Fruit fly (Drosophila melanogaster) whole organism, adult: Measurements from ENCODE around the gene Ube3a.
A peak's percentile ranks its signal among the peaks of the same experiment; 100 is the strongest.

ENCODE experiments used
- CG11617 ChIP-seq: fragments of 200-800 bp; sonication (Bioruptor generic); optimal IDR thresholded peaks from 2 replicates; lab custom pipeline; 2017; ENCODE audit warnings: mild to moderate bottlenecking, missing biosample characterization, missing genetic modification reagents, missing genetic modification characterization
- CG12768 ChIP-seq: fragments of 200-800 bp; sonication (Bioruptor generic); optimal IDR thresholded peaks from 2 replicates; lab custom pipeline; 2017; ENCODE audit warnings: missing biosample characterization, missing genetic modification characterization, mild to moderate bottlenecking, moderate library complexity, missing genetic modification reagents
- CG14711 ChIP-seq: fragments of 200-800 bp; sonication (Bioruptor generic); optimal IDR thresholded peaks from 2 replicates; lab custom pipeline; 2018; ENCODE audit warnings: missing biosample characterization, mild to moderate bottlenecking, missing genetic modification characterization, moderate library complexity
- CG1620 ChIP-seq: fragments of 200-800 bp; sonication (Bioruptor generic); optimal IDR thresholded peaks from 2 replicates; lab custom pipeline; 2016; ENCODE audit warnings: missing biosample characterization, missing genetic modification characterization
- CG33017 ChIP-seq: fragments of 200-800 bp; sonication (Bioruptor generic); optimal IDR thresholded peaks from 2 replicates; lab custom pipeline; 2018; ENCODE audit warnings: missing biosample characterization, mild to moderate bottlenecking, missing genetic modification characterization, moderate library complexity
- CG5204 ChIP-seq: fragments of 200-800 bp; sonication (Bioruptor generic); optimal IDR thresholded peaks from 2 replicates; lab custom pipeline; 2016; ENCODE audit warnings: missing biosample characterization, missing genetic modification characterization
- CG7045 ChIP-seq: fragments of 200-800 bp; sonication (Bioruptor generic); optimal IDR thresholded peaks from 2 replicates; lab custom pipeline; 2017; ENCODE audit warnings: missing biosample characterization, mild to moderate bottlenecking, missing genetic modification characterization
- CG7101 ChIP-seq: fragments of 200-800 bp; sonication (Bioruptor generic); optimal IDR thresholded peaks from 2 replicates; lab custom pipeline; 2018; ENCODE audit warnings: missing biosample characterization, mild to moderate bottlenecking, missing genetic modification characterization, moderate library complexity
- Clk ChIP-seq: fragments of 200-800 bp; sonication (Bioruptor generic); optimal IDR thresholded peaks from 2 replicates; lab custom pipeline; 2017; ENCODE audit warnings: missing biosample characterization, missing genetic modification characterization
- Crg-1 ChIP-seq: fragments of 200-800 bp; sonication (Bioruptor generic); optimal IDR thresholded peaks from 2 replicates; lab custom pipeline; 2016; ENCODE audit warnings: missing biosample characterization, missing genetic modification characterization
- Hr96 ChIP-seq: fragments of 200-800 bp; sonication (Bioruptor generic); optimal IDR thresholded peaks from 2 replicates; lab custom pipeline; 2016; ENCODE audit warnings: missing biosample characterization, missing genetic modification characterization
- Mnt ChIP-seq: fragments of 200-800 bp; sonication (Bioruptor generic); optimal IDR thresholded peaks from 2 replicates; lab custom pipeline; 2016; ENCODE audit warnings: missing biosample characterization, mild to moderate bottlenecking, missing genetic modification characterization
- bab1 ChIP-seq: fragments of 200-800 bp; sonication (Bioruptor generic); optimal IDR thresholded peaks from 3 replicates; lab custom pipeline; 2019; ENCODE audit warnings: missing biosample characterization, mild to moderate bottlenecking, missing genetic modification characterization, moderate library complexity
- cic ChIP-seq: fragments of 200-800 bp; sonication (Bioruptor generic); optimal IDR thresholded peaks from 2 replicates; lab custom pipeline; 2017; ENCODE audit warnings: missing biosample characterization, mild to moderate bottlenecking, missing genetic modification characterization, moderate library complexity
- cnc ChIP-seq, 2 experiments: fragments of >200 bp; optimal IDR thresholded peaks; 2 replicates each; lab custom pipeline; 2017
- kay ChIP-seq: fragments of 200-800 bp; sonication (Bioruptor generic); peaks from one replicate; lab custom pipeline; 2016; ENCODE audit warnings: missing biosample characterization, missing genetic modification characterization, borderline replicate concordance
- ovo ChIP-seq: fragments of 200-800 bp; sonication (Bioruptor generic); optimal IDR thresholded peaks from 2 replicates; lab custom pipeline; 2016; ENCODE audit warnings: missing biosample characterization, missing genetic modification characterization
- pad ChIP-seq: fragments of 200-800 bp; sonication (Bioruptor generic); optimal IDR thresholded peaks from 3 replicates; lab custom pipeline; 2017; ENCODE audit warnings: missing biosample characterization, missing genetic modification characterization, mild to moderate bottlenecking, moderate library complexity, missing genetic modification reagents
- tj ChIP-seq: fragments of 200-800 bp; sonication (Bioruptor generic); optimal IDR thresholded peaks from 3 replicates; lab custom pipeline; 2017; ENCODE audit warnings: missing biosample characterization, mild to moderate bottlenecking, missing genetic modification characterization, moderate library complexity
- toe ChIP-seq: fragments of 200-800 bp; sonication (Bioruptor generic); optimal IDR thresholded peaks from 2 replicates; lab custom pipeline; 2016; ENCODE audit warnings: missing biosample characterization, missing genetic modification characterization

Ube3a gene

dm6 chr3L:11198375-11198774 is 12.0 kb downstream of the Ube3a start:
- no peak for TF ChIP-seq kay (GFP tag; lab: Kevin White, UChicago)
- no peak for TF ChIP-seq CG7045
- no peak for TF ChIP-seq CG5204 (GFP tag; lab: Kevin White, UChicago)
- TF ChIP-seq tj (GFP tag; lab: Kevin White, UChicago), result no peak
- TF ChIP-seq Hr96 (GFP tag; lab: Kevin White, UChicago), result no peak
- TF ChIP-seq toe (GFP tag; lab: Kevin White, UChicago), result no peak
- TF ChIP-seq Clk (GFP tag; lab: Kevin White, UChicago), result no peak
- TF ChIP-seq cic (GFP tag; lab: Kevin White, UChicago), result no peak
- TF ChIP-seq CG11617 (GFP tag; lab: Kevin White, UChicago), result no peak
- no peak for TF ChIP-seq CG1620 (GFP tag; lab: Kevin White, UChicago)
- no peak for TF ChIP-seq CG7101 (tag; lab: Kevin White, UChicago)

- TF ChIP-seq CG14711 (tag; lab: Kevin White, UChicago) (peak; percentile 79), Clk (GFP tag; lab: Kevin White, UChicago) (peak; percentile 11), kay (GFP tag; lab: Kevin White, UChicago) (peak; percentile 19), CG11617 (GFP tag; lab: Kevin White, UChicago) (peak; percentile 71), CG7045 (peak; percentile 78), pad (GFP tag; lab: Kevin White, UChicago) (peak; percentile 59), tj (GFP tag; lab: Kevin White, UChicago) (no peak), Crg-1 (GFP tag; lab: Kevin White, UChicago) (no peak), toe (GFP tag; lab: Kevin White, UChicago) (no peak), CG12768 (GFP tag; lab: Kevin White, UChicago) (no peak), CG7101 (tag; lab: Kevin White, UChicago) (peak; percentile 81), Hr96 (GFP tag; lab: Kevin White, UChicago) (no peak), CG5204 (GFP tag; lab: Kevin White, UChicago) (peak; percentile 27), CG33017 (tag; lab: Kevin White, UChicago) (peak; percentile 83), CG1620 (GFP tag; lab: Kevin White, UChicago) (no peak), cnc (optimal IDR thresholded peaks at IDR 0.05; lab: Kevin White, UChicago) (no peak), cic (GFP tag; lab: Kevin White, UChicago) (no peak), bab1 (peak; percentile 54), ovo (GFP tag; lab: Kevin White, UChicago) (no peak), Mnt (GFP tag; lab: Kevin White, UChicago) (no peak)
Measured at dm6 chr3L:11197291-11198021, 12.9 kb downstream of the Ube3a start, which contains the start of gene GlcAT-P. Gene GlcAT-P (minus strand): TSS chr3L:11197536.

dm6 chr3L:11196860-11197259 is 13.5 kb downstream of the Ube3a start:
- TF ChIP-seq CG7101 (tag; lab: Kevin White, UChicago) (no peak), CG1620 (GFP tag; lab: Kevin White, UChicago) (no peak)

- TF ChIP-seq CG33017 (tag; lab: Kevin White, UChicago) (no peak), Hr96 (GFP tag; lab: Kevin White, UChicago) (no peak), toe (GFP tag; lab: Kevin White, UChicago) (no peak), CG12768 (GFP tag; lab: Kevin White, UChicago) (no peak), Mnt (GFP tag; lab: Kevin White, UChicago) (no peak), Crg-1 (GFP tag; lab: Kevin White, UChicago) (no peak), ovo (GFP tag; lab: Kevin White, UChicago) (no peak), cnc (optimal IDR thresholded peaks at IDR 0.05; lab: Kevin White, UChicago) (no peak), pad (GFP tag; lab: Kevin White, UChicago) (no peak), kay (GFP tag; lab: Kevin White, UChicago) (no peak), tj (GFP tag; lab: Kevin White, UChicago) (no peak), CG7101 (tag; lab: Kevin White, UChicago) (no peak)
Measured at dm6 chr3L:11195275-11195674, 15.1 kb downstream of the Ube3a start.

- TF ChIP-seq pad (GFP tag; lab: Kevin White, UChicago), result no peak
- no peak for TF ChIP-seq bab1
- no peak for TF ChIP-seq CG5204 (GFP tag; lab: Kevin White, UChicago)
- no peak for TF ChIP-seq CG14711 (tag; lab: Kevin White, UChicago)
- TF ChIP-seq Clk (GFP tag; lab: Kevin White, UChicago), result no peak
- TF ChIP-seq Crg-1 (GFP tag; lab: Kevin White, UChicago), result no peak
- no peak for TF ChIP-seq kay (GFP tag; lab: Kevin White, UChicago)
- TF ChIP-seq cnc (optimal IDR thresholded peaks at IDR 0.05; lab: Kevin White, UChicago), result no peak
- TF ChIP-seq Hr96 (GFP tag; lab: Kevin White, UChicago), result no peak
- TF ChIP-seq CG12768 (GFP tag; lab: Kevin White, UChicago), result no peak
- no peak for TF ChIP-seq CG11617 (GFP tag; lab: Kevin White, UChicago)
- no peak for TF ChIP-seq CG33017 (tag; lab: Kevin White, UChicago)
- no peak for TF ChIP-seq ovo (GFP tag; lab: Kevin White, UChicago)
- no peak for TF ChIP-seq cic (GFP tag; lab: Kevin White, UChicago)
- no peak for TF ChIP-seq tj (GFP tag; lab: Kevin White, UChicago)
Measured at dm6 chr3L:11190022-11190421, 20.4 kb downstream of the Ube3a start.

- TF ChIP-seq Crg-1 (GFP tag; lab: Kevin White, UChicago) (no peak), kay (GFP tag; lab: Kevin White, UChicago) (no peak), CG7101 (tag; lab: Kevin White, UChicago) (no peak), Clk (GFP tag; lab: Kevin White, UChicago) (no peak), pad (GFP tag; lab: Kevin White, UChicago) (no peak), CG5204 (GFP tag; lab: Kevin White, UChicago) (no peak), ovo (GFP tag; lab: Kevin White, UChicago) (no peak), CG14711 (tag; lab: Kevin White, UChicago) (no peak), toe (GFP tag; lab: Kevin White, UChicago) (no peak), CG12768 (GFP tag; lab: Kevin White, UChicago) (no peak), Hr96 (GFP tag; lab: Kevin White, UChicago) (no peak), CG11617 (GFP tag; lab: Kevin White, UChicago) (no peak), Mnt (GFP tag; lab: Kevin White, UChicago) (no peak)
Measured at dm6 chr3L:11186768-11187167, 23.6 kb downstream of the Ube3a start.
